Worm (Caenorhabditis elegans) whole organism, late embryonic: ENCODE data around the gene ubxn-4.

ENCODE experiments used
- F13H6.1 ChIP-seq: sonication (generic microtip); optimal IDR thresholded peaks from 2 replicates; lab custom pipeline; 2016; ENCODE audit warnings: missing genetic modification characterization, missing compliant biosample characterization
- K02D7.2 ChIP-seq: sonication (generic microtip); optimal IDR thresholded peaks from 2 replicates; lab custom pipeline; 2017; ENCODE audit warnings: mild to moderate bottlenecking, missing genetic modification characterization, missing compliant biosample characterization
- K09A11.1 ChIP-seq: sonication (generic microtip); optimal IDR thresholded peaks from 2 replicates; lab custom pipeline; 2017; ENCODE audit warnings: antibody characterized with exemption, mild to moderate bottlenecking, missing genetic modification characterization, missing compliant biosample characterization; ENCODE audit not compliant: insufficient read depth
- T23F11.4 ChIP-seq: fragments of 200-800 bp; sonication (Bioruptor generic); optimal IDR thresholded peaks from 2 replicates; lab custom pipeline; 2018; ENCODE audit warnings: mild to moderate bottlenecking, missing genetic modification characterization, missing compliant biosample characterization
- Y22D7AL.16 ChIP-seq: sonication (generic microtip); optimal IDR thresholded peaks from 2 replicates; lab custom pipeline; 2016; ENCODE audit warnings: missing genetic modification characterization, missing compliant biosample characterization
- ahr-1 ChIP-seq: sonication (generic microtip); optimal IDR thresholded peaks from 2 replicates; lab custom pipeline; 2016; ENCODE audit warnings: missing genetic modification characterization, missing compliant biosample characterization
- ama-1 ChIP-seq: fragments of 150-350 bp; optimal IDR thresholded peaks from 2 replicates; lab custom pipeline; 2014
- ceh-14 ChIP-seq: sonication (generic microtip); optimal IDR thresholded peaks from 2 replicates; lab custom pipeline; 2016; ENCODE audit warnings: missing genotype, missing genetic modification characterization, missing compliant biosample characterization
- ceh-18 ChIP-seq: sonication (generic microtip); optimal IDR thresholded peaks from 2 replicates; lab custom pipeline; 2016; ENCODE audit warnings: missing genetic modification characterization, missing compliant biosample characterization
- ceh-19 ChIP-seq: fragments of 200-800 bp; sonication (Bioruptor generic); optimal IDR thresholded peaks from 2 replicates; lab custom pipeline; 2018; ENCODE audit warnings: mild to moderate bottlenecking, missing genetic modification characterization, missing compliant biosample characterization
- ceh-22 ChIP-seq: sonication (generic microtip); optimal IDR thresholded peaks from 2 replicates; lab custom pipeline; 2017; ENCODE audit warnings: missing biosample characterization, missing genetic modification characterization
- ceh-24 ChIP-seq: sonication (generic microtip); optimal IDR thresholded peaks from 2 replicates; lab custom pipeline; 2016; ENCODE audit warnings: mild to moderate bottlenecking, missing genetic modification characterization, missing compliant biosample characterization
- ceh-30 ChIP-seq: fragments of 150-350 bp; optimal IDR thresholded peaks from 2 replicates; lab custom pipeline; 2014; ENCODE audit warnings: missing biosample characterization, missing genetic modification characterization
- ceh-34 ChIP-seq: sonication (generic microtip); optimal IDR thresholded peaks from 2 replicates; lab custom pipeline; 2016; ENCODE audit warnings: mild to moderate bottlenecking, missing genetic modification characterization, missing compliant biosample characterization
- ceh-6 ChIP-seq: fragments of 200-800 bp; sonication (Bioruptor generic); optimal IDR thresholded peaks from 2 replicates; lab custom pipeline; 2018; ENCODE audit warnings: mild to moderate bottlenecking, missing genetic modification characterization, missing compliant biosample characterization
- ceh-9 ChIP-seq: sonication (generic microtip); optimal IDR thresholded peaks from 2 replicates; lab custom pipeline; 2016; ENCODE audit warnings: mild to moderate bottlenecking, missing genetic modification characterization, inconsistent platforms, missing compliant biosample characterization
- dmd-4 ChIP-seq: sonication (generic microtip); optimal IDR thresholded peaks from 2 replicates; lab custom pipeline; 2016; ENCODE audit warnings: borderline replicate concordance, missing genetic modification characterization, missing compliant biosample characterization
- dve-1 ChIP-seq: sonication (generic microtip); optimal IDR thresholded peaks from 2 replicates; lab custom pipeline; 2017; ENCODE audit warnings: antibody characterized with exemption, mild to moderate bottlenecking, missing genetic modification characterization, missing compliant biosample characterization
- elt-2 ChIP-seq: sonication (generic microtip); optimal IDR thresholded peaks from 2 replicates; lab custom pipeline; 2016; ENCODE audit warnings: missing genetic modification reagents, missing genetic modification characterization, missing compliant biosample characterization
- elt-4 ChIP-seq: sonication (generic microtip); optimal IDR thresholded peaks from 2 replicates; lab custom pipeline; 2016; ENCODE audit warnings: missing genetic modification characterization, missing compliant biosample characterization
- ets-4 ChIP-seq: sonication (generic microtip); optimal IDR thresholded peaks from 2 replicates; lab custom pipeline; 2016; ENCODE audit warnings: missing genetic modification characterization, missing compliant biosample characterization
- fax-1 ChIP-seq: sonication (generic microtip); optimal IDR thresholded peaks from 2 replicates; lab custom pipeline; 2016; ENCODE audit warnings: missing genotype, missing genetic modification characterization, missing compliant biosample characterization
- fkh-6 ChIP-seq: sonication (generic microtip); optimal IDR thresholded peaks from 2 replicates; lab custom pipeline; 2016; ENCODE audit warnings: missing genetic modification characterization, missing compliant biosample characterization
- hlh-6 ChIP-seq: sonication (generic microtip); optimal IDR thresholded peaks from 2 replicates; lab custom pipeline; 2016; ENCODE audit warnings: missing genotype, missing genetic modification characterization, missing compliant biosample characterization
- hlh-8 ChIP-seq: sonication (generic microtip); optimal IDR thresholded peaks from 2 replicates; lab custom pipeline; 2016; ENCODE audit warnings: missing genotype, missing genetic modification characterization, missing compliant biosample characterization
- lin-11 ChIP-seq: fragments of 200-800 bp; sonication (Bioruptor generic); optimal IDR thresholded peaks from 2 replicates; lab custom pipeline; 2018; ENCODE audit warnings: mild to moderate bottlenecking, missing genetic modification characterization, missing compliant biosample characterization
- nfya-1 ChIP-seq: sonication (generic microtip); optimal IDR thresholded peaks from 2 replicates; lab custom pipeline; 2017; ENCODE audit warnings: missing genetic modification characterization, mild to moderate bottlenecking, missing compliant biosample characterization, antibody characterized with exemption, moderate library complexity
- nhr-11 ChIP-seq: fragments of 150-350 bp; optimal IDR thresholded peaks from 2 replicates; lab custom pipeline; 2014; ENCODE audit warnings: missing biosample characterization, missing genetic modification characterization
- nhr-232 ChIP-seq: sonication (generic microtip); optimal IDR thresholded peaks from 2 replicates; lab custom pipeline; 2016; ENCODE audit warnings: missing genetic modification characterization, missing compliant biosample characterization
- npax-4 ChIP-seq: sonication (generic microtip); optimal IDR thresholded peaks from 2 replicates; lab custom pipeline; 2016; ENCODE audit warnings: missing genetic modification characterization, missing compliant biosample characterization
- odd-2 ChIP-seq: sonication (generic microtip); optimal IDR thresholded peaks from 2 replicates; lab custom pipeline; 2017; ENCODE audit warnings: antibody characterized with exemption, mild to moderate bottlenecking, missing genetic modification characterization, missing compliant biosample characterization
- pag-3 ChIP-seq: sonication (generic microtip); optimal IDR thresholded peaks from 2 replicates; lab custom pipeline; 2016; ENCODE audit warnings: missing compliant biosample characterization, missing genetic modification characterization, borderline replicate concordance
- pat-9 ChIP-seq: fragments of 200-800 bp; sonication (Bioruptor generic); optimal IDR thresholded peaks from 2 replicates; lab custom pipeline; 2018; ENCODE audit warnings: mild to moderate bottlenecking, missing genetic modification characterization, moderate library complexity, missing compliant biosample characterization
- pha-4 ChIP-seq: fragments of 150-350 bp; optimal IDR thresholded peaks from 2 replicates; lab custom pipeline; 2018; ENCODE audit warnings: missing biosample characterization, missing genetic modification reagents, missing genetic modification characterization
- pros-1 ChIP-seq: fragments of 150-350 bp; optimal IDR thresholded peaks from 2 replicates; lab custom pipeline; 2014; ENCODE audit warnings: missing biosample characterization, missing genetic modification reagents, missing genetic modification characterization
- ref-2 ChIP-seq: sonication (generic microtip); optimal IDR thresholded peaks from 2 replicates; lab custom pipeline; 2016; ENCODE audit warnings: missing genetic modification characterization, missing compliant biosample characterization
- rnt-1 ChIP-seq: sonication (generic microtip); optimal IDR thresholded peaks from 2 replicates; lab custom pipeline; 2016; ENCODE audit warnings: missing genetic modification characterization, missing compliant biosample characterization
- sdc-2 ChIP-seq: sonication (generic microtip); optimal IDR thresholded peaks from 2 replicates; lab custom pipeline; 2016; ENCODE audit warnings: missing genotype, missing genetic modification characterization, missing compliant biosample characterization
- sox-2 ChIP-seq: fragments of 200-800 bp; sonication (Bioruptor generic); IDR thresholded peaks from 2 replicates; pipeline ENCODE4 v1.3.6; 2022; ENCODE audit warnings: missing genetic modification reagents, missing genetic modification characterization, missing compliant biosample characterization
- syd-9 ChIP-seq: sonication (generic microtip); optimal IDR thresholded peaks from 2 replicates; lab custom pipeline; 2016; ENCODE audit warnings: mild to moderate bottlenecking, missing genetic modification characterization, moderate library complexity, missing compliant biosample characterization
- tbx-2 ChIP-seq: sonication (generic microtip); optimal IDR thresholded peaks from 2 replicates; lab custom pipeline; 2016; ENCODE audit warnings: missing genetic modification characterization, missing compliant biosample characterization
- ttx-3 ChIP-seq: sonication (generic microtip); optimal IDR thresholded peaks from 2 replicates; lab custom pipeline; 2016; ENCODE audit warnings: missing genetic modification reagents, missing genetic modification characterization, missing compliant biosample characterization
- unc-3 ChIP-seq, 2 experiments: fragments of 200-800 bp in 1 of 2; sonication (Bioruptor generic) in 1 of 2; sonication (generic microtip) in 1 of 2; conservative IDR thresholded peaks in 1 of 2; optimal IDR thresholded peaks in 1 of 2; 2 replicates each; pipeline versions ENCODE4 v1.3.6 to Lab custom; 2016 to 2022; ENCODE audit warnings: missing compliant biosample characterization in 2 of 2, missing genetic modification characterization in 2 of 2, missing genetic modification reagents in 1 of 2
- unc-42 ChIP-seq: sonication (generic microtip); optimal IDR thresholded peaks from 2 replicates; lab custom pipeline; 2016; ENCODE audit warnings: missing genotype, missing genetic modification characterization, missing compliant biosample characterization
- unc-55 ChIP-seq: sonication (generic microtip); optimal IDR thresholded peaks from 2 replicates; lab custom pipeline; 2017; ENCODE audit warnings: missing biosample characterization, missing genetic modification reagents, missing genetic modification characterization
- unc-86 ChIP-seq: sonication (generic microtip); optimal IDR thresholded peaks from 2 replicates; lab custom pipeline; 2016; ENCODE audit warnings: missing genetic modification characterization, missing compliant biosample characterization
- zip-5 ChIP-seq: sonication (generic microtip); optimal IDR thresholded peaks from 2 replicates; lab custom pipeline; 2016; ENCODE audit warnings: missing genetic modification characterization, missing compliant biosample characterization
- ztf-16 ChIP-seq: sonication (generic microtip); optimal IDR thresholded peaks from 2 replicates; lab custom pipeline; 2017; ENCODE audit warnings: missing genetic modification characterization, missing compliant biosample characterization

Gene ubxn-4

DNA sequence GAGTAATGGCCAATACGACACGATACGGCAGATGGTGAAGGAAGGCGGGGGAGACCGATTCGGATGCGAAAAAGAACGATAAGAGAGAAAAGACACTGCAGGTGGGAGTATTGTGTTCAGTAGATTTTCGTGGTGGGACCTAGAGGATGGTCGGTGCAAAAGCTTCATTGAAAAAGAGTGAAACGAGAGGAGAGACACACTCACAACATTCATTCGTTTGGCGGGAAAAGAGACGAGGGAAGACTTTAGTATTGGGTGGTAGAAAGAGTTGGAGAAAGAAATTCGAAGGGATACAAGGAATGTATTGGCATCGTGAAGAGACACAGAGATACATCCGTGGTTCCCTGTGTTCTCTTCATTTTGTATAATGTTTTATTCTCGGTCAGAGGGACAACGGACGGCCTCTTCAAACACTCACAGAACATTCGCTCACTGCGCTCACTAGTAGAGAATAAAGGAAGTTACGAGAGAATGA is 48.9 kb downstream of the ubxn-4 start (continued):
- TF ChIP-seq nhr-11 (tag; lab: Kevin White, UChicago) (no peak), F13H6.1 (no peak), fkh-6 (tag; lab: Kevin White, UChicago) (no peak), ceh-19 (GFP tag; lab: Kevin White, UChicago) (no peak), elt-2 (tag; lab: Kevin White, UChicago) (peak; percentile 14), unc-3 (GFP tag; conservative IDR thresholded peaks at IDR 0.05; lab: Robert Waterston, UW) (no peak), unc-3 (tag; optimal IDR thresholded peaks at IDR 0.05; lab: Kevin White, UChicago) (no peak), pros-1 (tag; lab: Kevin White, UChicago) (peak; percentile 40), sdc-2 (tag; lab: Kevin White, UChicago) (peak; percentile 7), nhr-232 (no peak), hlh-8 (tag; lab: Kevin White, UChicago) (no peak), ceh-14 (tag; lab: Kevin White, UChicago) (peak; percentile 37), odd-2 (tag; lab: Kevin White, UChicago) (no peak), K02D7.2 (tag; lab: Kevin White, UChicago) (no peak), unc-42 (tag; lab: Kevin White, UChicago) (peak; percentile 55), ahr-1 (no peak), npax-4 (tag; lab: Kevin White, UChicago) (no peak), ceh-6 (GFP tag; lab: Kevin White, UChicago) (no peak), ref-2 (peak; percentile 26), sox-2 (GFP tag; lab: Robert Waterston, UW) (no peak; the same call in 1 of the 2 replicates), lin-11 (peak; percentile 8), pha-4 (no peak), ceh-34 (tag; lab: Kevin White, UChicago) (peak; percentile 70), dve-1 (no peak), dmd-4 (tag; lab: Kevin White, UChicago) (no peak), K09A11.1 (no peak), zip-5 (tag; lab: Kevin White, UChicago) (no peak), Y22D7AL.16 (tag; lab: Kevin White, UChicago) (no peak), ceh-18 (tag; lab: Kevin White, UChicago) (peak; percentile 81), T23F11.4 (GFP tag; lab: Kevin White, UChicago) (no peak), ets-4 (tag; lab: Kevin White, UChicago) (no peak), ztf-16 (tag; lab: Kevin White, UChicago) (no peak), unc-86 (tag; lab: Kevin White, UChicago) (no peak), unc-55 (GFP tag; lab: Kevin White, UChicago) (peak; percentile 14), ttx-3 (tag; lab: Kevin White, UChicago) (no peak), ama-1 (no peak), tbx-2 (peak; percentile 60), syd-9 (tag; lab: Kevin White, UChicago) (peak; percentile 56), pat-9 (tag; lab: Kevin White, UChicago) (no peak), ceh-22 (no peak), ceh-9 (tag; lab: Kevin White, UChicago) (no peak), rnt-1 (no peak), ceh-24 (tag; lab: Kevin White, UChicago) (no peak), pag-3 (tag; lab: Kevin White, UChicago) (no peak), fax-1 (tag; lab: Kevin White, UChicago) (no peak), ceh-30 (tag; lab: Kevin White, UChicago) (no peak), nfya-1 (peak; percentile 87), hlh-6 (peak; percentile 25), elt-4 (tag; lab: Kevin White, UChicago) (no peak)
